Worm (Caenorhabditis elegans) whole organism, young adult: ENCODE measurements around the gene vha-11.

Source experiments
- B0035.1 ChIP-seq: sonication (generic microtip); optimal IDR thresholded peaks from 2 replicates; lab custom pipeline; 2016; ENCODE audit warnings: missing genetic modification characterization, mild to moderate bottlenecking, missing compliant biosample characterization, missing genotype, missing genetic modification reagents
- B0261.1 ChIP-seq: sonication (generic microtip); optimal IDR thresholded peaks from 2 replicates; lab custom pipeline; 2016; ENCODE audit warnings: mild to moderate bottlenecking, missing genetic modification characterization, moderate library complexity, missing compliant biosample characterization
- D2030.7 ChIP-seq: fragments of 200-800 bp; sonication (Bioruptor generic); IDR thresholded peaks from 2 replicates; pipeline ENCODE4 v1.3.6; 2022; ENCODE audit warnings: missing genetic modification reagents, missing genetic modification characterization, missing compliant biosample characterization
- F22D6.2 ChIP-seq: sonication (generic microtip); optimal IDR thresholded peaks from 2 replicates; lab custom pipeline; 2016; ENCODE audit warnings: mild to moderate bottlenecking, missing genetic modification characterization, missing compliant biosample characterization
- F23B12.7 ChIP-seq: sonication (generic microtip); optimal IDR thresholded peaks from 2 replicates; lab custom pipeline; 2017; ENCODE audit warnings: missing genetic modification characterization, mild to moderate bottlenecking, missing compliant biosample characterization, antibody characterized with exemption, moderate library complexity; ENCODE audit not compliant: insufficient read depth
- F37B4.10 ChIP-seq: fragments of 200-800 bp; sonication (Bioruptor generic); IDR thresholded peaks from 2 replicates; pipeline ENCODE4 v1.3.6; 2022; ENCODE audit warnings: missing genetic modification characterization, missing compliant biosample characterization
- F52B5.7 ChIP-seq: sonication (generic microtip); optimal IDR thresholded peaks from 2 replicates; lab custom pipeline; 2016; ENCODE audit warnings: mild to moderate bottlenecking, missing genetic modification characterization, missing compliant biosample characterization
- F55B11.4 ChIP-seq: sonication (generic microtip); optimal IDR thresholded peaks from 2 replicates; lab custom pipeline; 2016; ENCODE audit warnings: missing compliant biosample characterization, missing genetic modification characterization, borderline replicate concordance; ENCODE audit not compliant: insufficient read depth
- K12H6.12 ChIP-seq: fragments of 200-800 bp; sonication (Bioruptor generic); optimal IDR thresholded peaks from 2 replicates; lab custom pipeline; 2018; ENCODE audit warnings: mild to moderate bottlenecking, missing genetic modification characterization, missing compliant biosample characterization
- T07F8.4 ChIP-seq: sonication (generic microtip); optimal IDR thresholded peaks from 2 replicates; lab custom pipeline; 2016; ENCODE audit warnings: mild to moderate bottlenecking, missing genetic modification characterization, moderate library complexity, missing compliant biosample characterization
- T26A5.8 ChIP-seq: sonication (generic microtip); optimal IDR thresholded peaks from 2 replicates; lab custom pipeline; 2016; ENCODE audit warnings: missing genetic modification characterization, missing compliant biosample characterization
- Y53G8AR.9 ChIP-seq: fragments of 200-800 bp; sonication (Bioruptor generic); conservative IDR thresholded peaks from 2 replicates; pipeline ENCODE4 v1.3.6; 2022; ENCODE audit warnings: missing genetic modification reagents, missing genetic modification characterization, missing compliant biosample characterization
- Y56A3A.18 ChIP-seq: fragments of 200-800 bp; sonication (Bioruptor generic); IDR thresholded peaks from 2 replicates; pipeline ENCODE4 v1.3.6; 2022; ENCODE audit warnings: missing genetic modification reagents, missing genetic modification characterization, missing compliant biosample characterization
- Y67H2A.10 ChIP-seq: fragments of 200-800 bp; sonication (Bioruptor generic); conservative IDR thresholded peaks from 2 replicates; pipeline ENCODE4 v1.3.6; 2022; ENCODE audit warnings: missing genetic modification reagents, missing genetic modification characterization, missing compliant biosample characterization
- Y79H2A.3 ChIP-seq: fragments of 200-800 bp; sonication (Bioruptor generic); conservative IDR thresholded peaks from 2 replicates; pipeline ENCODE4 v1.3.6; 2022; ENCODE audit warnings: missing genetic modification reagents, missing genetic modification characterization, missing compliant biosample characterization
- Y95B8A.8 ChIP-seq: fragments of 200-800 bp; sonication (Bioruptor generic); IDR thresholded peaks from 2 replicates; pipeline ENCODE4 v1.3.6; 2022; ENCODE audit warnings: missing genetic modification reagents, missing genetic modification characterization, missing compliant biosample characterization
- aptf-2 ChIP-seq: fragments of 200-800 bp; sonication (Bioruptor generic); conservative IDR thresholded peaks from 2 replicates; pipeline ENCODE4 v1.3.6; 2022; ENCODE audit warnings: missing genetic modification reagents, missing genetic modification characterization, missing compliant biosample characterization
- aptf-3 ChIP-seq: fragments of 200-800 bp; sonication (Bioruptor generic); IDR thresholded peaks from 2 replicates; pipeline ENCODE4 v1.3.6; 2022; ENCODE audit warnings: missing genetic modification characterization, missing compliant biosample characterization
- bed-1 ChIP-seq: fragments of 200-800 bp; sonication (Bioruptor generic); IDR thresholded peaks from 2 replicates; pipeline ENCODE4 v1.3.6; 2022; ENCODE audit warnings: missing genetic modification reagents, missing genetic modification characterization, missing compliant biosample characterization
- bed-2 ChIP-seq: fragments of 200-800 bp; sonication (Bioruptor generic); IDR thresholded peaks from 2 replicates; pipeline ENCODE4 v1.3.6; 2022; ENCODE audit warnings: missing genetic modification reagents, missing genetic modification characterization, missing compliant biosample characterization
- cebp-1 ChIP-seq, 2 experiments: fragments of 200-800 bp in 1 of 2; sonication (Bioruptor generic) in 1 of 2; sonication (generic microtip) in 1 of 2; IDR thresholded peaks in 1 of 2; optimal IDR thresholded peaks in 1 of 2; 2 replicates each; pipeline versions ENCODE4 v1.3.6 to Lab custom; 2017 to 2022; ENCODE audit warnings: missing compliant biosample characterization in 2 of 2, missing genetic modification characterization in 2 of 2, mild to moderate bottlenecking in 1 of 2, missing genetic modification reagents in 1 of 2, moderate library complexity in 1 of 2
- ceh-40 ChIP-seq: fragments of 200-800 bp; sonication (Bioruptor generic); IDR thresholded peaks from 2 replicates; pipeline ENCODE4 v1.3.6; 2022; ENCODE audit warnings: missing genetic modification characterization, missing compliant biosample characterization
- chd-7 ChIP-seq: sonication (generic microtip); optimal IDR thresholded peaks from 2 replicates; lab custom pipeline; 2016; ENCODE audit warnings: mild to moderate bottlenecking, missing genetic modification characterization, moderate library complexity, missing compliant biosample characterization
- die-1 ChIP-seq: sonication (generic microtip); optimal IDR thresholded peaks from 2 replicates; lab custom pipeline; 2016; ENCODE audit warnings: missing genotype, mild to moderate bottlenecking, missing genetic modification characterization, missing compliant biosample characterization
- efl-1 ChIP-seq: fragments of 150-350 bp; optimal IDR thresholded peaks from 2 replicates; lab custom pipeline; 2014; ENCODE audit warnings: missing biosample characterization, missing genetic modification reagents, missing genetic modification characterization
- egl-18 ChIP-seq: fragments of 200-800 bp; sonication (Bioruptor generic); IDR thresholded peaks from 2 replicates; pipeline ENCODE4 v1.3.6; 2022; ENCODE audit warnings: missing genetic modification reagents, missing genetic modification characterization, missing compliant biosample characterization
- gei-17 ChIP-seq: fragments of 200-800 bp; sonication (Bioruptor generic); optimal IDR thresholded peaks from 2 replicates; lab custom pipeline; 2018; ENCODE audit warnings: mild to moderate bottlenecking, missing genetic modification characterization, missing compliant biosample characterization
- him-1 ChIP-seq: sonication (generic microtip); optimal IDR thresholded peaks from 2 replicates; lab custom pipeline; 2016; ENCODE audit warnings: missing genotype, missing genetic modification reagents, missing genetic modification characterization, missing compliant biosample characterization
- hlh-12 ChIP-seq: sonication (generic microtip); optimal IDR thresholded peaks from 2 replicates; lab custom pipeline; 2016; ENCODE audit warnings: missing genetic modification characterization, missing compliant biosample characterization
- hmg-20 ChIP-seq: fragments of 200-800 bp; sonication (Bioruptor generic); IDR thresholded peaks from 2 replicates; pipeline ENCODE4 v1.3.6; 2022; ENCODE audit warnings: missing genetic modification reagents, missing genetic modification characterization, missing compliant biosample characterization
- let-526 ChIP-seq: fragments of 200-800 bp; sonication (Bioruptor generic); IDR thresholded peaks from 2 replicates; pipeline ENCODE4 v1.3.6; 2022; ENCODE audit warnings: missing genetic modification reagents, missing genetic modification characterization, missing compliant biosample characterization
- lin-35 ChIP-seq, 3 experiments: fragments of 150-350 bp in 2 of 3; sonication (generic microtip) in 1 of 3; optimal IDR thresholded peaks; 2 replicates each; lab custom pipeline; 2014 to 2018; ENCODE audit warnings: missing biosample characterization in 3 of 3, missing genetic modification characterization in 3 of 3, missing genetic modification reagents in 3 of 3
- lin-40 ChIP-seq: sonication (generic microtip); optimal IDR thresholded peaks from 2 replicates; lab custom pipeline; 2016; ENCODE audit warnings: missing genetic modification characterization, mild to moderate bottlenecking, missing compliant biosample characterization, missing genotype, missing genetic modification reagents
- lir-1 ChIP-seq: fragments of 200-800 bp; sonication (Bioruptor generic); conservative IDR thresholded peaks from 2 replicates; pipeline ENCODE4 v1.3.6; 2022; ENCODE audit warnings: missing genetic modification reagents, missing genetic modification characterization, missing compliant biosample characterization
- mcd-1 ChIP-seq: fragments of 200-800 bp; sonication (Bioruptor generic); IDR thresholded peaks from 2 replicates; pipeline ENCODE4 v1.3.6; 2022; ENCODE audit warnings: missing genetic modification reagents, missing genetic modification characterization, missing compliant biosample characterization
- mel-28 ChIP-seq: sonication (generic microtip); optimal IDR thresholded peaks from 2 replicates; lab custom pipeline; 2016; ENCODE audit warnings: borderline replicate concordance, mild to moderate bottlenecking, missing genetic modification characterization, missing compliant biosample characterization
- nfyb-1 ChIP-seq: fragments of 200-800 bp; sonication (Bioruptor generic); IDR thresholded peaks from 2 replicates; pipeline ENCODE4 v1.3.6; 2022; ENCODE audit warnings: missing genetic modification reagents, missing genetic modification characterization, missing compliant biosample characterization
- rec-8 ChIP-seq, 2 experiments: sonication (generic microtip); optimal IDR thresholded peaks; 2 replicates each; lab custom pipeline; 2016; ENCODE audit warnings: mild to moderate bottlenecking in 2 of 2, missing genetic modification characterization in 2 of 2, missing genetic modification reagents in 2 of 2, missing genotype in 2 of 2, missing biosample characterization in 1 of 2, missing compliant biosample characterization in 1 of 2, moderate library complexity in 1 of 2
- sdz-38 ChIP-seq: sonication (generic microtip); optimal IDR thresholded peaks from 2 replicates; lab custom pipeline; 2016; ENCODE audit warnings: missing genotype, missing genetic modification characterization, missing compliant biosample characterization
- snpc-1.3 ChIP-seq: sonication (generic microtip); optimal IDR thresholded peaks from 2 replicates; lab custom pipeline; 2017; ENCODE audit warnings: missing genetic modification characterization, mild to moderate bottlenecking, missing compliant biosample characterization, antibody characterized with exemption, moderate library complexity, missing genotype, missing genetic modification reagents; ENCODE audit not compliant: insufficient read depth
- tbx-9 ChIP-seq: sonication (generic microtip); optimal IDR thresholded peaks from 2 replicates; lab custom pipeline; 2016; ENCODE audit warnings: borderline replicate concordance, missing genetic modification characterization, inconsistent platforms, missing compliant biosample characterization
- unc-130 ChIP-seq: sonication (generic microtip); optimal IDR thresholded peaks from 2 replicates; lab custom pipeline; 2016; ENCODE audit warnings: missing genetic modification reagents, missing genetic modification characterization, missing compliant biosample characterization
- unc-62 ChIP-seq: fragments of 150-350 bp; optimal IDR thresholded peaks from 2 replicates; lab custom pipeline; 2014; ENCODE audit warnings: missing biosample characterization, missing genetic modification reagents, missing genetic modification characterization
- zim-3 ChIP-seq: sonication (generic microtip); optimal IDR thresholded peaks from 2 replicates; lab custom pipeline; 2017; ENCODE audit warnings: mild to moderate bottlenecking, missing genetic modification characterization, moderate library complexity, missing compliant biosample characterization
- ztf-18 ChIP-seq: sonication (generic microtip); optimal IDR thresholded peaks from 2 replicates; lab custom pipeline; 2016; ENCODE audit warnings: missing genotype, mild to moderate bottlenecking, missing genetic modification characterization, missing compliant biosample characterization
- ztf-26 ChIP-seq: sonication (generic microtip); optimal IDR thresholded peaks from 2 replicates; lab custom pipeline; 2017; ENCODE audit warnings: missing genetic modification characterization, missing compliant biosample characterization
- ztf-28 ChIP-seq: fragments of 200-800 bp; sonication (Bioruptor generic); IDR thresholded peaks from 2 replicates; pipeline ENCODE4 v1.3.6; 2022; ENCODE audit warnings: missing genetic modification reagents, missing genetic modification characterization, missing compliant biosample characterization
- ztf-3 ChIP-seq: fragments of 200-800 bp; sonication (Bioruptor generic); optimal IDR thresholded peaks from 2 replicates; lab custom pipeline; 2018; ENCODE audit warnings: mild to moderate bottlenecking, missing genetic modification characterization, missing compliant biosample characterization

The vha-11 gene

DNA sequence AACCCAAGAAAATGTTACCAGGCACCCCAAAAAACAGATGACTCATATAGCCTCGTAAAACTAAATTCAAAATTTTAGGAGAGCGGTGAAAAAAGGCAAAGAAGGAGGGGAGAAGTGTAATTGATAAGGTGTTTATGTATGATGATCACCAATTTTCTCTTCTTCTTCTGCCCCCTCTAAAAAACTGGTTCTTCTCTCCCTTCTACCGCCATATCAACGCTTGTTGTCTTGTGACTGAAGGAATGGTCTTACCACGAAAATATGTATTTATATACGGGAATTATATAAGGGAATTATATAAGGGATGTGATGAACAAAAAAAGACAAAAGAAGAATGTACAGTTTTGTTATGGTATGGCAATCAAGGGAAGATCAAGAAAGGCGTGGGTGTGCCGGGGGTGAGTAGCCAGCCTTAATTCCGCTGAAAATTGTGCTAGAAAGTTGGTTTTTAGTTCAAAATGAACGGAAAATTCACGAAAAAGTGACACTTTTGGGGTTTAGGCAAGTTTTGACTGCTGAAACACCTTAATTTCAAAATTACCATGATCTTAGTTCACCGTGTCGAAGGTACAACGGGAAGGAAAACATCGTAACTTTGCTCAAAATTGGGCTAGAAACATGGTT, 32.9 kb downstream of the vha-11 start (continued):
- TF ChIP-seq T26A5.8 (tag; lab: Kevin White, UChicago) (no peak), let-526 (GFP tag; lab: Robert Waterston, UW) (no peak), die-1 (tag; lab: Kevin White, UChicago) (no peak), F37B4.10 (GFP tag; lab: Robert Waterston, UW) (no peak), ztf-28 (no peak), Y95B8A.8 (GFP tag; lab: Robert Waterston, UW) (no peak), lin-35 (GFP tag; optimal IDR thresholded peaks at IDR 0.05; lab: Kevin White, UChicago) (no peak), hmg-20 (GFP tag; lab: Robert Waterston, UW) (no peak), mcd-1 (GFP tag; lab: Robert Waterston, UW) (no peak), aptf-3 (no peak), chd-7 (tag; lab: Kevin White, UChicago) (no peak), K12H6.12 (tag; lab: Kevin White, UChicago) (no peak), unc-62 (GFP tag; lab: Kevin White, UChicago) (no peak), Y56A3A.18 (GFP tag; lab: Robert Waterston, UW) (no peak), unc-130 (no peak), ztf-3 (GFP tag; lab: Kevin White, UChicago) (no peak), B0035.1 (no peak), bed-2 (GFP tag; lab: Robert Waterston, UW) (no peak), F22D6.2 (tag; lab: Kevin White, UChicago) (no peak), F52B5.7 (tag; lab: Kevin White, UChicago) (no peak), lin-40 (tag; lab: Kevin White, UChicago) (peak; percentile 46), cebp-1 (GFP tag; IDR thresholded peaks at IDR 0.05; lab: Robert Waterston, UW) (no peak), cebp-1 (tag; optimal IDR thresholded peaks at IDR 0.05; lab: Kevin White, UChicago) (peak; percentile 38), egl-18 (no peak), sdz-38 (no peak), ceh-40 (GFP tag; lab: Robert Waterston, UW) (no peak), Y79H2A.3 (no peak), ztf-18 (no peak), D2030.7 (GFP tag; lab: Robert Waterston, UW) (no peak), snpc-1.3 (no peak), zim-3 (tag; lab: Kevin White, UChicago) (no peak), efl-1 (GFP tag; lab: Kevin White, UChicago) (no peak), ztf-26 (tag; lab: Kevin White, UChicago) (peak; percentile 51), rec-8 (tag; optimal IDR thresholded peaks at IDR 0.05; lab: Kevin White, UChicago) (no peak), F23B12.7 (tag; lab: Kevin White, UChicago) (no peak), bed-1 (GFP tag; lab: Robert Waterston, UW) (no peak), lir-1 (GFP tag; lab: Robert Waterston, UW) (no peak), F55B11.4 (tag; lab: Kevin White, UChicago) (no peak), T07F8.4 (tag; lab: Kevin White, UChicago) (no peak), tbx-9 (tag; lab: Kevin White, UChicago) (no peak), nfyb-1 (GFP tag; lab: Robert Waterston, UW) (0 out of 2 replicates have a peak, but pooled peaks have one; percentile 11), gei-17 (no peak), mel-28 (tag; lab: Kevin White, UChicago) (no peak), Y53G8AR.9 (GFP tag; lab: Robert Waterston, UW) (no peak), hlh-12 (tag; lab: Kevin White, UChicago) (no peak), him-1 (tag; lab: Kevin White, UChicago) (no peak), Y67H2A.10 (GFP tag; lab: Robert Waterston, UW) (no peak), aptf-2 (GFP tag; lab: Robert Waterston, UW) (no peak), B0261.1 (tag; lab: Kevin White, UChicago) (no peak)
